Worm (Caenorhabditis elegans) whole organism, L2 larva: ENCODE results near the gene frpr-15.
A peak's percentile ranks its signal among the peaks of the same experiment; 100 is the strongest.

Experiments used
- ZK546.5 ChIP-seq: sonication (generic microtip); optimal IDR thresholded peaks from 2 replicates; lab custom pipeline; 2017; ENCODE audit warnings: missing biosample characterization, missing genetic modification characterization
- alr-1 ChIP-seq: fragments of 150-350 bp; optimal IDR thresholded peaks from 2 replicates; lab custom pipeline; 2014; ENCODE audit warnings: missing biosample characterization, missing genetic modification characterization
- ama-1 ChIP-seq: fragments of 150-350 bp; optimal IDR thresholded peaks from 2 replicates; lab custom pipeline; 2018; ENCODE audit warnings: inconsistent platforms
- crh-2 ChIP-seq: sonication (generic microtip); optimal IDR thresholded peaks from 2 replicates; lab custom pipeline; 2017; ENCODE audit warnings: missing biosample characterization, missing genetic modification characterization
- fos-1 ChIP-seq: fragments of 150-350 bp; optimal IDR thresholded peaks from 2 replicates; lab custom pipeline; 2014; ENCODE audit warnings: missing biosample characterization, missing genetic modification characterization
- gmeb-1 ChIP-seq: fragments of 150-350 bp; optimal IDR thresholded peaks from 2 replicates; lab custom pipeline; 2014; ENCODE audit warnings: missing biosample characterization, missing genetic modification characterization
- lin-39 ChIP-seq: fragments of 150-350 bp; optimal IDR thresholded peaks from 2 replicates; lab custom pipeline; 2014; ENCODE audit warnings: missing biosample characterization, missing genetic modification reagents, missing genetic modification characterization
- nhr-12 ChIP-seq: fragments of 150-350 bp; optimal IDR thresholded peaks from 2 replicates; lab custom pipeline; 2014; ENCODE audit warnings: missing biosample characterization, missing genetic modification characterization
- nhr-129 ChIP-seq: fragments of 150-350 bp; optimal IDR thresholded peaks from 2 replicates; lab custom pipeline; 2014; ENCODE audit warnings: missing biosample characterization, missing genetic modification characterization
- sma-9 ChIP-seq, 2 experiments: fragments of 150-350 bp in 1 of 2; sonication (generic microtip) in 1 of 2; optimal IDR thresholded peaks; 2 replicates each; lab custom pipeline; 2014 to 2016; ENCODE audit warnings: missing genetic modification characterization in 2 of 2, mild to moderate bottlenecking in 1 of 2, missing biosample characterization in 1 of 2, missing compliant biosample characterization in 1 of 2, missing genetic modification reagents in 1 of 2, moderate library complexity in 1 of 2
- unc-39 ChIP-seq: fragments of 150-350 bp; optimal IDR thresholded peaks from 2 replicates; lab custom pipeline; 2014; ENCODE audit warnings: missing biosample characterization, missing genetic modification characterization
- unc-55 ChIP-seq: fragments of 150-350 bp; sonication (generic microtip); optimal IDR thresholded peaks from 3 replicates; lab custom pipeline; 2014; ENCODE audit warnings: missing biosample characterization, missing genetic modification reagents, missing genetic modification characterization

frpr-15 gene

DNA sequence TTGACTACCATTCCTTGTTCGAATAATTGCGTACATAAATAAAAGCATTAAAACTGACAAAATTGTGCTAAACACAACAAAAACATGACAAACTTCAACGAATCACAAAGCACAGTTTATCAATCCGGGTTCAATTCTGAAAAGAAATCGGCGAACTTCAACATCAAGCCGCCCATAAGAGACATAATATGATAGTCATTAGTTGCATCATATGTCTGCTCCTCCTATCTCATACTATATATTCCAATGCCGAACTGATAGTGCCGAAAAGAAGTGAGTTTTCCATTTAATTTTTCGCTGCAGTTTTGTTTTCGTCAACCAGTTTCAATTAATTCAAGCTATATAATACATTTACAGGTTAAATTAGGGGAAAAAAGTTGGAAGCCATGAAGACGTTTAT, 61.8 kb downstream of the frpr-15 start, which contains the start of gene hrg-7:
hrg-7 (plus strand) TSS at position 358 of the 400 bp plus-strand sequence.
- TF ChIP-seq sma-9 (GFP tag; optimal IDR thresholded peaks at IDR 0.05; lab: Kevin White, UChicago), result peak; percentile 54
- no peak for TF ChIP-seq sma-9 (tag; optimal IDR thresholded peaks at IDR 0.05; lab: Kevin White, UChicago)
- TF ChIP-seq ZK546.5 (tag; lab: Kevin White, UChicago), result no peak
- TF ChIP-seq crh-2 (tag; lab: Kevin White, UChicago), result peak; percentile 70
- TF ChIP-seq fos-1 (tag; lab: Kevin White, UChicago), result peak; percentile 82
- TF ChIP-seq ama-1, result no peak
- TF ChIP-seq alr-1, result no peak
- no peak for TF ChIP-seq lin-39 (tag; lab: Kevin White, UChicago)
- no peak for TF ChIP-seq unc-39
- TF ChIP-seq gmeb-1 (tag; lab: Kevin White, UChicago), result peak; percentile 8
- TF ChIP-seq unc-55 (GFP tag; lab: Kevin White, UChicago), result no peak
- no peak for TF ChIP-seq nhr-12
- TF ChIP-seq nhr-129 (tag; lab: Kevin White, UChicago), result peak; percentile 96
- TF ChIP-seq, all 48 proteins: peak for 5
